Fruit fly (Drosophila melanogaster) whole organism, wandering third instar larva: ENCODE data around the gene Rab3-GAP.

Experiments used
- Abd-B ChIP-seq: fragments of >200 bp; optimal IDR thresholded peaks from 2 replicates; lab custom pipeline; 2017; ENCODE audit warnings: missing biosample characterization, missing genetic modification characterization
- CG32264 ChIP-seq: fragments of 200-800 bp; sonication (Bioruptor generic); optimal IDR thresholded peaks from 2 replicates; lab custom pipeline; 2016; ENCODE audit warnings: missing biosample characterization, missing genetic modification characterization
- CG9705 ChIP-seq: fragments of 200-800 bp; sonication (Bioruptor generic); optimal IDR thresholded peaks from 2 replicates; lab custom pipeline; 2018; ENCODE audit warnings: missing biosample characterization, mild to moderate bottlenecking, missing genetic modification characterization
- CrebA ChIP-seq: fragments of 200-800 bp; sonication (Bioruptor generic); optimal IDR thresholded peaks from 2 replicates; lab custom pipeline; 2016; ENCODE audit warnings: missing biosample characterization, mild to moderate bottlenecking, missing genetic modification characterization, borderline replicate concordance
- Dfd ChIP-seq: fragments of >200 bp; optimal IDR thresholded peaks from 2 replicates; lab custom pipeline; 2017; ENCODE audit warnings: missing biosample characterization, missing genetic modification characterization
- Dif ChIP-seq: fragments of 200-275, 200-300 bp; sonication (Bioruptor generic); optimal IDR thresholded peaks from 2 replicates; lab custom pipeline; 2018; ENCODE audit warnings: missing biosample characterization, missing genetic modification characterization; ENCODE audit not compliant: partially characterized antibody
- GATAd ChIP-seq: sonication (Bioruptor generic); optimal IDR thresholded peaks from 2 replicates; lab custom pipeline; 2016; ENCODE audit warnings: missing biosample characterization, missing genetic modification characterization
- HLH106 ChIP-seq: fragments of 200-800 bp; optimal IDR thresholded peaks from 3 replicates; lab custom pipeline; 2019; ENCODE audit warnings: missing biosample characterization, mild to moderate bottlenecking, missing genetic modification characterization, moderate library complexity
- Hnf4 ChIP-seq: fragments of 200-800 bp; sonication (Bioruptor generic); optimal IDR thresholded peaks from 2 replicates; lab custom pipeline; 2016; ENCODE audit warnings: missing biosample characterization, mild to moderate bottlenecking, missing genetic modification characterization
- Hr78 ChIP-seq: fragments of >200 bp; optimal IDR thresholded peaks from 2 replicates; lab custom pipeline; 2017; ENCODE audit warnings: missing biosample characterization, missing genetic modification characterization
- Hr83 ChIP-seq: fragments of 200-300 bp; sonication (Bioruptor generic); optimal IDR thresholded peaks from 2 replicates; lab custom pipeline; 2016; ENCODE audit warnings: missing biosample characterization, mild to moderate bottlenecking, missing genetic modification characterization, moderate library complexity; ENCODE audit not compliant: poor library complexity, severe bottlenecking
- Jra ChIP-seq: sonication (Bioruptor generic); optimal IDR thresholded peaks from 2 replicates; lab custom pipeline; 2016; ENCODE audit warnings: missing biosample characterization, missing genetic modification characterization
- Mio ChIP-seq: sonication (Bioruptor generic); optimal IDR thresholded peaks from 2 replicates; lab custom pipeline; 2016; ENCODE audit warnings: missing biosample characterization, missing genetic modification characterization
- Myc ChIP-seq: fragments of >200 bp; optimal IDR thresholded peaks from 2 replicates; lab custom pipeline; 2017
- N ChIP-seq: fragments of >200 bp; optimal IDR thresholded peaks from 2 replicates; lab custom pipeline; 2018; ENCODE audit warnings: missing biosample characterization, missing external identifiers, missing genetic modification characterization
- OdsH ChIP-seq: fragments of 200-800 bp; sonication (Bioruptor generic); optimal IDR thresholded peaks from 2 replicates; lab custom pipeline; 2016; ENCODE audit warnings: missing biosample characterization, mild to moderate bottlenecking, missing genetic modification characterization
- Rel ChIP-seq, 2 experiments: fragments of 200-800 bp; sonication (Bioruptor generic) in 1 of 2; optimal IDR thresholded peaks; 2 replicates in 1 of 2; 3 replicates in 1 of 2; lab custom pipeline; 2016 to 2019; ENCODE audit warnings: mild to moderate bottlenecking in 2 of 2, missing biosample characterization in 2 of 2, missing genetic modification characterization in 2 of 2, moderate library complexity in 1 of 2
- Sp1 ChIP-seq: fragments of 200-800 bp; sonication (Bioruptor generic); optimal IDR thresholded peaks from 3 replicates; lab custom pipeline; 2019; ENCODE audit warnings: missing biosample characterization, mild to moderate bottlenecking, missing genetic modification characterization, moderate library complexity
- Vsx2 ChIP-seq: fragments of 200-300, 225-300 bp; sonication (Bioruptor generic); optimal IDR thresholded peaks from 2 replicates; lab custom pipeline; 2018; ENCODE audit warnings: missing biosample characterization, missing genetic modification characterization; ENCODE audit not compliant: partially characterized antibody
- br ChIP-seq: fragments of 200-800 bp; sonication (Bioruptor generic); optimal IDR thresholded peaks from 2 replicates; lab custom pipeline; 2016; ENCODE audit warnings: missing biosample characterization, missing genetic modification characterization
- brk ChIP-seq: fragments of 200-800 bp; sonication (Bioruptor generic); optimal IDR thresholded peaks from 2 replicates; lab custom pipeline; 2016; ENCODE audit warnings: missing biosample characterization, mild to moderate bottlenecking, missing genetic modification characterization
- dl ChIP-seq, 2 experiments: fragments of 175-275, 200-275 bp in 1 of 2; fragments of 200-275 bp in 1 of 2; sonication (Bioruptor generic); optimal IDR thresholded peaks; lab custom pipeline; 2018; ENCODE audit warnings: mild to moderate bottlenecking in 2 of 2, missing biosample characterization in 2 of 2, missing genetic modification characterization in 2 of 2, moderate library complexity in 2 of 2; ENCODE audit not compliant: partially characterized antibody in 2 of 2, insufficient read depth in 1 of 2
- dmrt93B ChIP-seq: fragments of 200-800 bp; sonication (Bioruptor generic); optimal IDR thresholded peaks from 2 replicates; lab custom pipeline; 2018; ENCODE audit warnings: missing biosample characterization, mild to moderate bottlenecking, missing genetic modification characterization
- dsf ChIP-seq: sonication (Bioruptor generic); optimal IDR thresholded peaks from 2 replicates; lab custom pipeline; 2016; ENCODE audit warnings: missing biosample characterization, missing genetic modification characterization, borderline replicate concordance
- ey ChIP-seq: fragments of 200-800 bp; sonication (Bioruptor generic); optimal IDR thresholded peaks from 2 replicates; lab custom pipeline; 2016; ENCODE audit warnings: missing biosample characterization, missing genetic modification characterization
- foxo ChIP-seq, 2 experiments: fragments of 200-800 bp; sonication (Bioruptor generic); optimal IDR thresholded peaks; 2 replicates in 1 of 2; 3 replicates in 1 of 2; lab custom pipeline; 2016 to 2017; ENCODE audit warnings: missing biosample characterization in 2 of 2, missing genetic modification characterization in 2 of 2
- fru ChIP-seq: fragments of 200-800 bp; sonication (Bioruptor generic); optimal IDR thresholded peaks from 3 replicates; lab custom pipeline; 2016; ENCODE audit warnings: missing biosample characterization, mild to moderate bottlenecking, missing genetic modification characterization
- h ChIP-seq: fragments of 200-800 bp; sonication (Bioruptor generic); optimal IDR thresholded peaks from 3 replicates; lab custom pipeline; 2016; ENCODE audit warnings: missing biosample characterization, mild to moderate bottlenecking, missing genetic modification characterization
- jim ChIP-seq: fragments of 175-275, 200-325 bp; sonication (Bioruptor generic); optimal IDR thresholded peaks from 2 replicates; lab custom pipeline; 2016; ENCODE audit warnings: missing biosample characterization, mild to moderate bottlenecking, missing genetic modification characterization
- lola ChIP-seq: fragments of >200 bp; optimal IDR thresholded peaks from 2 replicates; lab custom pipeline; 2017; ENCODE audit warnings: missing biosample characterization, missing genetic modification characterization
- pan ChIP-seq: fragments of >200 bp; optimal IDR thresholded peaks from 2 replicates; lab custom pipeline; 2017
- psq ChIP-seq: fragments of 200-800 bp; sonication (Bioruptor generic); optimal IDR thresholded peaks from 3 replicates; lab custom pipeline; 2017; ENCODE audit warnings: missing biosample characterization, mild to moderate bottlenecking, missing genetic modification characterization, moderate library complexity
- rgr ChIP-seq: fragments of 200-800 bp; sonication (Bioruptor generic); optimal IDR thresholded peaks from 3 replicates; lab custom pipeline; 2016; ENCODE audit warnings: missing biosample characterization, mild to moderate bottlenecking, missing genetic modification characterization
- sage ChIP-seq: fragments of 200-800 bp; sonication (Bioruptor generic); optimal IDR thresholded peaks from 2 replicates; lab custom pipeline; 2016; ENCODE audit warnings: missing biosample characterization, mild to moderate bottlenecking, missing genetic modification characterization
- sv ChIP-seq: fragments of 200-800 bp; sonication (Bioruptor generic); optimal IDR thresholded peaks from 3 replicates; lab custom pipeline; 2016; ENCODE audit warnings: missing biosample characterization, missing genetic modification characterization
- tai ChIP-seq: sonication (Bioruptor generic); optimal IDR thresholded peaks from 2 replicates; lab custom pipeline; 2016; ENCODE audit warnings: missing biosample characterization, missing genetic modification characterization
- usp ChIP-seq: fragments of >200 bp; optimal IDR thresholded peaks from 2 replicates; lab custom pipeline; 2017; ENCODE audit warnings: missing biosample characterization, missing genetic modification characterization
- woc ChIP-seq: sonication (Bioruptor generic); optimal IDR thresholded peaks from 2 replicates; lab custom pipeline; 2016; ENCODE audit warnings: missing biosample characterization, mild to moderate bottlenecking, missing genetic modification characterization

Rab3-GAP gene

dm6 chr2L:12045941-12046855, 16.8 kb downstream of the Rab3-GAP start, which contains the start of gene CG6770 (continued):
- TF ChIP-seq CrebA: peak; percentile 90
- TF ChIP-seq ey (GFP tag; lab: Kevin White, UChicago): peak; percentile 82
- TF ChIP-seq fru: peak; percentile 81
- TF ChIP-seq N: no peak
- TF ChIP-seq pan (lab: Kevin White, UChicago): no peak
- peak; percentile 24 for TF ChIP-seq Vsx2 (GFP tag; lab: Kevin White, UChicago)
- TF ChIP-seq GATAd (GFP tag; lab: Kevin White, UChicago): no peak
- TF ChIP-seq Rel (GFP tag; optimal IDR thresholded peaks at IDR 0.05; lab: Kevin White, UChicago): peak; percentile 70
- TF ChIP-seq Rel (tag; optimal IDR thresholded peaks at IDR 0.05; lab: Kevin White, UChicago): peak; percentile 84
- peak; percentile 45 for TF ChIP-seq sv (GFP tag; lab: Kevin White, UChicago)

dm6 chr2L:12045578-12045940, 17.4 kb downstream of the Rab3-GAP start:
- peak; percentile 59 for TF ChIP-seq lola
- TF ChIP-seq Vsx2 (GFP tag; lab: Kevin White, UChicago): peak; percentile 18
- TF ChIP-seq psq (GFP tag; lab: Kevin White, UChicago): peak; percentile 95
- no peak for TF ChIP-seq GATAd (GFP tag; lab: Kevin White, UChicago)
- TF ChIP-seq, all 38 proteins: peak for 3

dm6 chr2L:12044613-12045350, 18.2 kb downstream of the Rab3-GAP start, which contains the start of gene CG6785:
Gene CG6785, minus strand, starts transcription at chr2L:12045200.
- TF ChIP-seq dsf (GFP tag; lab: Kevin White, UChicago) (peak; percentile 2), Dif (peak; percentile 71), Dfd (no peak), CG32264 (peak; percentile 72), N (no peak), foxo (GFP tag; optimal IDR thresholded peaks at IDR 0.05; lab: Kevin White, UChicago) (peak; percentile 66 to 84), Hnf4 (peak; percentile 85), tai (GFP tag; lab: Kevin White, UChicago) (no peak), woc (GFP tag; lab: Kevin White, UChicago) (peak; percentile 49), HLH106 (tag; lab: Kevin White, UChicago) (peak; percentile 69), Hr78 (no peak), Hr83 (GFP tag; lab: Kevin White, UChicago) (peak; percentile 94), Abd-B (GFP tag; lab: Kevin White, UChicago) (no peak), fru (peak; percentile 84), Vsx2 (GFP tag; lab: Kevin White, UChicago) (no peak), rgr (peak; percentile 92), brk (peak; percentile 83), Mio (GFP tag; lab: Kevin White, UChicago) (peak; percentile 33), usp (GFP tag; lab: Kevin White, UChicago) (no peak), Jra (peak; percentile 74), br (GFP tag; lab: Kevin White, UChicago) (peak; percentile 84), psq (GFP tag; lab: Kevin White, UChicago) (peak; percentile 60), sage (GFP tag; lab: Kevin White, UChicago) (peak; percentile 67), jim (GFP tag; lab: Kevin White, UChicago) (peak; percentile 71), ey (GFP tag; lab: Kevin White, UChicago) (peak; percentile 76), GATAd (GFP tag; lab: Kevin White, UChicago) (no peak), dl (GFP tag; optimal IDR thresholded peaks at IDR 0.05; lab: Kevin White, UChicago; ENCODE audit: insufficient read depth in 1 of 2, partially characterized antibody in 2 of 2) (peak in 1 of 2 experiments; percentile 9), Sp1 (GFP tag; lab: Kevin White, UChicago) (peak; percentile 86), Rel (GFP tag; optimal IDR thresholded peaks at IDR 0.05; lab: Kevin White, UChicago) (peak; percentile 33), Rel (tag; optimal IDR thresholded peaks at IDR 0.05; lab: Kevin White, UChicago) (peak; percentile 73), CG9705 (GFP tag; lab: Kevin White, UChicago) (peak; percentile 54), CrebA (no peak), OdsH (GFP tag; lab: Kevin White, UChicago) (peak; percentile 90), sv (GFP tag; lab: Kevin White, UChicago) (peak; percentile 64), h (peak; percentile 91), dmrt93B (peak; percentile 5), lola (no peak), Myc (lab: Kevin White, UChicago) (no peak), pan (lab: Kevin White, UChicago) (no peak)
